Worm (Caenorhabditis elegans) whole organism, mixed stage, embryonic: ENCODE results near the gene srz-67.

Experiments
- lsy-2 ChIP-seq: fragments of 150-350 bp; optimal IDR thresholded peaks from 2 replicates; lab custom pipeline; 2014; ENCODE audit warnings: missing biosample characterization, missing genetic modification characterization
- nhr-237 ChIP-seq: fragments of 150-350 bp; optimal IDR thresholded peaks from 2 replicates; lab custom pipeline; 2014; ENCODE audit warnings: missing biosample characterization, missing genetic modification characterization
- unc-39 ChIP-seq: fragments of 150-350 bp; optimal IDR thresholded peaks from 2 replicates; lab custom pipeline; 2014; ENCODE audit warnings: missing biosample characterization, missing genetic modification characterization

DNA sequence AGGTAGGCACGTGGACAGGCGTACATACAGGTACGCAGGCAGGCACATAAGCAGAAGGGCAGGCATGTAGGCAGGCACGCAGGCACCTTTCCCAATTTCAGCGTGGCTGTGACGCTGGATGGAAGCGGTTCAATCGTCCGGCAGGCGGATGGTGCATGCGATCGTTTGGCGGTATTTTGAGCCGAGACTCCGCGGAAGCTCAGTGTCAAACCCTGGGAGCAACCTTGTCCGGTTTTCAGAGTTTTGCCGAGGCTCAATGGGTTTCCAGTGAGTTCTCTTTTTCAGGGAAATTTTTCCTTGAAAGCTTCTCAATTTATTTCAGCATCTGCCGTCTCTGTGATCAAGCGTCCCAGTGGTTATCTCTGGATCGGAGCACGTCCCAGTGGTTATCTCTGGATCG is 13.3 kb upstream of the srz-67 start:
- no peak for TF ChIP-seq unc-39 (tag; lab: Kevin White, UChicago)
- TF ChIP-seq lsy-2 (tag; lab: Kevin White, UChicago): no peak
- TF ChIP-seq nhr-237 (tag; lab: Kevin White, UChicago): no peak
